Worm (Caenorhabditis elegans) whole organism, young adult: ENCODE data around the gene bas-1.

Source experiments
- B0261.1 ChIP-seq: sonication (generic microtip); optimal IDR thresholded peaks from 2 replicates; lab custom pipeline; 2016; ENCODE audit warnings: mild to moderate bottlenecking, missing genetic modification characterization, moderate library complexity, missing compliant biosample characterization
- C06A6.2 ChIP-seq: fragments of 200-800 bp; sonication (Bioruptor generic); conservative IDR thresholded peaks from 2 replicates; pipeline ENCODE4 v1.3.6; 2022; ENCODE audit warnings: missing genetic modification characterization, missing compliant biosample characterization
- C17E4.6 ChIP-seq: fragments of 200-800 bp; sonication (Bioruptor generic); IDR thresholded peaks from 2 replicates; pipeline ENCODE4 v1.3.6; 2022; ENCODE audit warnings: missing genetic modification reagents, missing genetic modification characterization, missing compliant biosample characterization
- F37B4.10 ChIP-seq: fragments of 200-800 bp; sonication (Bioruptor generic); IDR thresholded peaks from 2 replicates; pipeline ENCODE4 v1.3.6; 2022; ENCODE audit warnings: missing genetic modification characterization, missing compliant biosample characterization
- F39B2.1 ChIP-seq: fragments of 200-800 bp; sonication (Bioruptor generic); IDR thresholded peaks from 2 replicates; pipeline ENCODE4 v1.3.6; 2022; ENCODE audit warnings: missing genetic modification reagents, missing genetic modification characterization, missing compliant biosample characterization
- F57C9.4 ChIP-seq: sonication (generic microtip); optimal IDR thresholded peaks from 2 replicates; lab custom pipeline; 2017; ENCODE audit warnings: mild to moderate bottlenecking, missing genetic modification characterization, missing compliant biosample characterization
- T07F8.4 ChIP-seq: sonication (generic microtip); optimal IDR thresholded peaks from 2 replicates; lab custom pipeline; 2016; ENCODE audit warnings: mild to moderate bottlenecking, missing genetic modification characterization, moderate library complexity, missing compliant biosample characterization
- T26A5.8 ChIP-seq: sonication (generic microtip); optimal IDR thresholded peaks from 2 replicates; lab custom pipeline; 2016; ENCODE audit warnings: missing genetic modification characterization, missing compliant biosample characterization
- Y53F4B.3 ChIP-seq: fragments of 200-800 bp; sonication (Bioruptor generic); IDR thresholded peaks from 2 replicates; pipeline ENCODE4 v1.3.6; 2022; ENCODE audit warnings: missing genetic modification reagents, missing genetic modification characterization, missing compliant biosample characterization
- Y56A3A.18 ChIP-seq: fragments of 200-800 bp; sonication (Bioruptor generic); IDR thresholded peaks from 2 replicates; pipeline ENCODE4 v1.3.6; 2022; ENCODE audit warnings: missing genetic modification reagents, missing genetic modification characterization, missing compliant biosample characterization
- ZK185.1 ChIP-seq: sonication (generic microtip); optimal IDR thresholded peaks from 2 replicates; lab custom pipeline; 2016; ENCODE audit warnings: mild to moderate bottlenecking, missing genetic modification characterization, missing compliant biosample characterization; ENCODE audit not compliant: poor library complexity, severe bottlenecking
- akir-1 ChIP-seq: fragments of 200-800 bp; sonication (Bioruptor generic); optimal IDR thresholded peaks from 2 replicates; lab custom pipeline; 2018; ENCODE audit warnings: mild to moderate bottlenecking, missing genetic modification characterization, moderate library complexity, missing compliant biosample characterization
- aptf-2 ChIP-seq: fragments of 200-800 bp; sonication (Bioruptor generic); conservative IDR thresholded peaks from 2 replicates; pipeline ENCODE4 v1.3.6; 2022; ENCODE audit warnings: missing genetic modification reagents, missing genetic modification characterization, missing compliant biosample characterization
- attf-6 ChIP-seq: fragments of 200-800 bp; sonication (Bioruptor generic); IDR thresholded peaks from 2 replicates; pipeline ENCODE4 v1.3.6; 2022; ENCODE audit warnings: missing genetic modification reagents, missing genetic modification characterization, missing compliant biosample characterization
- bed-1 ChIP-seq: fragments of 200-800 bp; sonication (Bioruptor generic); IDR thresholded peaks from 2 replicates; pipeline ENCODE4 v1.3.6; 2022; ENCODE audit warnings: missing genetic modification reagents, missing genetic modification characterization, missing compliant biosample characterization
- cebp-1 ChIP-seq, 2 experiments: fragments of 200-800 bp in 1 of 2; sonication (Bioruptor generic) in 1 of 2; sonication (generic microtip) in 1 of 2; IDR thresholded peaks in 1 of 2; optimal IDR thresholded peaks in 1 of 2; 2 replicates each; pipeline versions ENCODE4 v1.3.6 to Lab custom; 2017 to 2022; ENCODE audit warnings: missing compliant biosample characterization in 2 of 2, missing genetic modification characterization in 2 of 2, mild to moderate bottlenecking in 1 of 2, missing genetic modification reagents in 1 of 2, moderate library complexity in 1 of 2
- ceh-100 ChIP-seq: fragments of 200-800 bp; sonication (Bioruptor generic); IDR thresholded peaks from 2 replicates; pipeline ENCODE4 v1.3.6; 2022; ENCODE audit warnings: missing genetic modification reagents, missing genetic modification characterization, missing compliant biosample characterization
- ceh-91 ChIP-seq: fragments of 200-800 bp; sonication (Bioruptor generic); IDR thresholded peaks from 2 replicates; pipeline ENCODE4 v1.3.6; 2022; ENCODE audit warnings: missing genetic modification reagents, missing genetic modification characterization, missing compliant biosample characterization
- chd-7 ChIP-seq: sonication (generic microtip); optimal IDR thresholded peaks from 2 replicates; lab custom pipeline; 2016; ENCODE audit warnings: mild to moderate bottlenecking, missing genetic modification characterization, moderate library complexity, missing compliant biosample characterization
- dox-1 ChIP-seq: fragments of 200-800 bp; sonication (Bioruptor generic); IDR thresholded peaks from 2 replicates; pipeline ENCODE4 v1.3.6; 2022; ENCODE audit warnings: missing genetic modification reagents, missing genetic modification characterization, missing compliant biosample characterization
- egl-44 ChIP-seq: fragments of 200-800 bp; sonication (Bioruptor generic); IDR thresholded peaks from 2 replicates; pipeline ENCODE4 v1.3.6; 2022; ENCODE audit warnings: missing genetic modification reagents, missing genetic modification characterization, missing compliant biosample characterization
- ekl-4 ChIP-seq: fragments of 200-800 bp; sonication (Bioruptor generic); IDR thresholded peaks from 2 replicates; pipeline ENCODE4 v1.3.6; 2022; ENCODE audit warnings: missing genetic modification reagents, missing genetic modification characterization, missing compliant biosample characterization
- hrde-1 ChIP-seq: sonication (generic microtip); optimal IDR thresholded peaks from 2 replicates; lab custom pipeline; 2016; ENCODE audit warnings: missing genetic modification characterization, mild to moderate bottlenecking, missing compliant biosample characterization, moderate library complexity, missing genotype, missing genetic modification reagents, borderline replicate concordance
- hsf-1 ChIP-seq: fragments of 200-800 bp; sonication (Bioruptor generic); IDR thresholded peaks from 2 replicates; pipeline ENCODE4 v1.3.6; 2022; ENCODE audit warnings: missing genetic modification reagents, missing genetic modification characterization, missing compliant biosample characterization
- let-607 ChIP-seq, 2 experiments: fragments of 200-800 bp in 1 of 2; sonication (Bioruptor generic) in 1 of 2; sonication (generic microtip) in 1 of 2; optimal IDR thresholded peaks; 2 replicates each; lab custom pipeline; 2016 to 2018; ENCODE audit warnings: mild to moderate bottlenecking in 2 of 2, missing compliant biosample characterization in 2 of 2, missing genetic modification characterization in 2 of 2, moderate library complexity in 2 of 2, missing genotype in 1 of 2
- lin-40 ChIP-seq: sonication (generic microtip); optimal IDR thresholded peaks from 2 replicates; lab custom pipeline; 2016; ENCODE audit warnings: missing genetic modification characterization, mild to moderate bottlenecking, missing compliant biosample characterization, missing genotype, missing genetic modification reagents
- madf-10 ChIP-seq: sonication (generic microtip); optimal IDR thresholded peaks from 2 replicates; lab custom pipeline; 2016; ENCODE audit warnings: mild to moderate bottlenecking, missing genetic modification characterization, missing compliant biosample characterization
- mcd-1 ChIP-seq: fragments of 200-800 bp; sonication (Bioruptor generic); IDR thresholded peaks from 2 replicates; pipeline ENCODE4 v1.3.6; 2022; ENCODE audit warnings: missing genetic modification reagents, missing genetic modification characterization, missing compliant biosample characterization
- mes-4 ChIP-seq: sonication (generic microtip); optimal IDR thresholded peaks from 2 replicates; lab custom pipeline; 2016; ENCODE audit warnings: missing genotype, missing genetic modification characterization, missing compliant biosample characterization
- nfya-2 ChIP-seq: fragments of 200-800 bp; sonication (Bioruptor generic); IDR thresholded peaks from 2 replicates; pipeline ENCODE4 v1.3.6; 2022; ENCODE audit warnings: missing genetic modification reagents, missing genetic modification characterization, missing compliant biosample characterization
- nhr-120 ChIP-seq: fragments of 200-800 bp; sonication (Bioruptor generic); IDR thresholded peaks from 2 replicates; pipeline ENCODE4 v1.3.6; 2022; ENCODE audit warnings: missing genetic modification characterization, missing compliant biosample characterization
- nhr-27 ChIP-seq: fragments of 200-800 bp; sonication (Bioruptor generic); optimal IDR thresholded peaks from 2 replicates; lab custom pipeline; 2018; ENCODE audit warnings: mild to moderate bottlenecking, missing genetic modification characterization, moderate library complexity, missing compliant biosample characterization
- nhr-80 ChIP-seq: sonication (generic microtip); optimal IDR thresholded peaks from 2 replicates; lab custom pipeline; 2016; ENCODE audit warnings: missing genetic modification characterization, missing compliant biosample characterization
- rcor-1 ChIP-seq: fragments of 200-800 bp; sonication (Bioruptor generic); IDR thresholded peaks from 2 replicates; pipeline ENCODE4 v1.3.6; 2022; ENCODE audit warnings: missing genetic modification reagents, missing genetic modification characterization, missing compliant biosample characterization
- repo-1 ChIP-seq: sonication (generic microtip); optimal IDR thresholded peaks from 2 replicates; lab custom pipeline; 2017; ENCODE audit warnings: mild to moderate bottlenecking, missing genetic modification characterization, missing compliant biosample characterization
- sdz-38 ChIP-seq: sonication (generic microtip); optimal IDR thresholded peaks from 2 replicates; lab custom pipeline; 2016; ENCODE audit warnings: missing genotype, missing genetic modification characterization, missing compliant biosample characterization
- snpc-1.3 ChIP-seq: sonication (generic microtip); optimal IDR thresholded peaks from 2 replicates; lab custom pipeline; 2017; ENCODE audit warnings: missing genetic modification characterization, mild to moderate bottlenecking, missing compliant biosample characterization, antibody characterized with exemption, moderate library complexity, missing genotype, missing genetic modification reagents; ENCODE audit not compliant: insufficient read depth
- tbx-9 ChIP-seq: sonication (generic microtip); optimal IDR thresholded peaks from 2 replicates; lab custom pipeline; 2016; ENCODE audit warnings: borderline replicate concordance, missing genetic modification characterization, inconsistent platforms, missing compliant biosample characterization
- tlf-1 ChIP-seq: fragments of 200-800 bp; sonication (Bioruptor generic); optimal IDR thresholded peaks from 2 replicates; lab custom pipeline; 2018; ENCODE audit warnings: mild to moderate bottlenecking, missing genetic modification characterization, missing compliant biosample characterization
- unc-130 ChIP-seq: sonication (generic microtip); optimal IDR thresholded peaks from 2 replicates; lab custom pipeline; 2016; ENCODE audit warnings: missing genetic modification reagents, missing genetic modification characterization, missing compliant biosample characterization
- xnd-1 ChIP-seq: sonication (generic microtip); optimal IDR thresholded peaks from 2 replicates; lab custom pipeline; 2016; ENCODE audit warnings: missing genotype, missing genetic modification reagents, missing genetic modification characterization, missing compliant biosample characterization
- zfh-2 ChIP-seq: fragments of 200-800 bp; sonication (Bioruptor generic); conservative IDR thresholded peaks from 2 replicates; pipeline ENCODE4 v1.3.6; 2022; ENCODE audit warnings: missing genetic modification reagents, missing genetic modification characterization, missing compliant biosample characterization
- ztf-18 ChIP-seq: sonication (generic microtip); optimal IDR thresholded peaks from 2 replicates; lab custom pipeline; 2016; ENCODE audit warnings: missing genotype, mild to moderate bottlenecking, missing genetic modification characterization, missing compliant biosample characterization
- ztf-25 ChIP-seq: fragments of 200-800 bp; sonication (Bioruptor generic); IDR thresholded peaks from 2 replicates; pipeline ENCODE4 v1.3.6; 2022; ENCODE audit warnings: missing genetic modification reagents, missing genetic modification characterization, missing compliant biosample characterization
- ztf-28 ChIP-seq: fragments of 200-800 bp; sonication (Bioruptor generic); IDR thresholded peaks from 2 replicates; pipeline ENCODE4 v1.3.6; 2022; ENCODE audit warnings: missing genetic modification reagents, missing genetic modification characterization, missing compliant biosample characterization

The bas-1 gene

DNA sequence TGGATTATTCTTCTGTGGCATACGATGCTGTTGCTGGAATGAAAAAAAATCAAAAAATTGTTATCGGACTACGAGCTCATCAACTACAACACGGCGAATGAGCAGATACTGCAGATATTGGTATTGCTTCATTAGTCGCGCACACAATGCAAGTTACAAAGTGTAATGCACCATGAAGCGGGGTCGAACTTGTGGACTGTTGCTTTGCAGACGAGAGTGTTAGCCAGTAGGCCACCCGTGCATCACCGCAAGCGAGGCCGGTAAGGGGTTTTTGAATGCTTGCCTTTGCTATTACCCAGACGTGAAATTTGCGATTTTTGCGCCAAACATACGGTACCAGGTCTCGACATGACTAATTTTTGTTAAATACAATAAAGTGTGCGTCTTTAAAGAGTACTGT, 10.1 kb upstream of the bas-1 start (continued):
- TF ChIP-seq chd-7 (tag; lab: Kevin White, UChicago), result peak; percentile 95
- TF ChIP-seq, all 124 proteins: peak for 100

DNA sequence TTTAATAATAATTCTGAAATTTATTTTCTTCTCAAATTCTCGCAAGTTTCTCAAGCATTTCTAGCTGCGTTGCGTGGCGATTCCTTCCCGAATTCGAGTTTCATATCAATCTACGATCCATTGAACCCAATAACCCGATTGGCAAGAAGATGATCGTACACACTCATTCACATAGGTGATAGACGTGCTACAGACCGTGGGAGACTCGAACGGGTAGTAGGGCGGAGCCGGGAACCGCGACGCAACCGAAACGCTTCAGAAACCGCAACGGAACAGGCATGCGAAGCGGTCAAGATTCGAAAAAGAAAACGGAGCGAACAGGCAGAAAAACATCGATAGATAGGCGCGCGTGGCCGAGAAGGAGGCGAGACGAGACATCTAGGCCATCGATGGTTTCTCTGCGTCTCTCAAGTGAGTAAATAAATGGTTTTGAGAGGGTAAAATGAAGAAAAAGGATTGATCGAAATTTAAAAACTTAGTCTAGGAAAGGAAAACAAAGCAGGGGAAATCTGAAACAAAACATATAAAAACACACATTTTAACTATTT, 8.6 kb upstream of the bas-1 start, which contains the start of gene madf-11:
madf-11 (minus strand) TSS at position 51 of the 548 bp plus-strand sequence.
- TF ChIP-seq cebp-1 (GFP tag; IDR thresholded peaks at IDR 0.05; lab: Robert Waterston, UW), result no peak
- TF ChIP-seq cebp-1 (tag; optimal IDR thresholded peaks at IDR 0.05; lab: Kevin White, UChicago), result peak; percentile 58
- no peak for TF ChIP-seq nhr-27 (tag; lab: Kevin White, UChicago)
- no peak for TF ChIP-seq xnd-1 (tag; lab: Kevin White, UChicago)
- TF ChIP-seq C06A6.2 (GFP tag; lab: Robert Waterston, UW), result no peak
- no peak for TF ChIP-seq T07F8.4 (tag; lab: Kevin White, UChicago)
- no peak for TF ChIP-seq Y53F4B.3
- TF ChIP-seq mes-4 (tag; lab: Kevin White, UChicago), result no peak
- TF ChIP-seq aptf-2, result peak; percentile 45; the same call in 1 of the 2 replicates
- no peak; the same call in 1 of the 2 replicates for TF ChIP-seq ztf-25
- TF ChIP-seq ZK185.1 (tag; lab: Kevin White, UChicago), result peak; percentile 28
- no peak for TF ChIP-seq egl-44 (GFP tag; lab: Robert Waterston, UW)
- TF ChIP-seq chd-7 (tag; lab: Kevin White, UChicago), result no peak
- no peak for TF ChIP-seq repo-1 (tag; lab: Kevin White, UChicago)
- TF ChIP-seq B0261.1 (tag; lab: Kevin White, UChicago), result no peak
- no peak for TF ChIP-seq akir-1 (GFP tag; lab: Kevin White, UChicago)
- TF ChIP-seq zfh-2 (GFP tag; lab: Robert Waterston, UW), result peak; percentile 90
- TF ChIP-seq tlf-1 (GFP tag; lab: Kevin White, UChicago), result no peak
- no peak for TF ChIP-seq hsf-1 (GFP tag; lab: Robert Waterston, UW)
- TF ChIP-seq tbx-9 (tag; lab: Kevin White, UChicago), result no peak
- no peak for TF ChIP-seq ztf-28
- TF ChIP-seq hrde-1 (tag; lab: Kevin White, UChicago), result no peak
- no peak for TF ChIP-seq nfya-2 (GFP tag; lab: Robert Waterston, UW)
- TF ChIP-seq unc-130, result no peak
- peak; percentile 19; the same call in 1 of the 2 replicates for TF ChIP-seq ceh-100 (GFP tag; lab: Robert Waterston, UW)
- TF ChIP-seq madf-10 (tag; lab: Kevin White, UChicago), result peak; percentile 7
- no peak for TF ChIP-seq bed-1 (GFP tag; lab: Robert Waterston, UW)
- no peak for TF ChIP-seq F57C9.4 (tag; lab: Kevin White, UChicago)
- TF ChIP-seq dox-1, result peak; percentile 33; the same call in 1 of the 2 replicates
- no peak for TF ChIP-seq F37B4.10 (GFP tag; lab: Robert Waterston, UW)
- TF ChIP-seq ekl-4 (GFP tag; lab: Robert Waterston, UW), result peak; percentile 10; the same call in 1 of the 2 replicates
- no peak for TF ChIP-seq nhr-120 (GFP tag; lab: Robert Waterston, UW)
- TF ChIP-seq nhr-80 (tag; lab: Kevin White, UChicago), result peak; percentile 53
- TF ChIP-seq sdz-38 (tag; lab: Kevin White, UChicago), result no peak
- no peak for TF ChIP-seq attf-6 (GFP tag; lab: Robert Waterston, UW)
- no peak for TF ChIP-seq T26A5.8
- peak; percentile 34; the same call in 1 of the 2 replicates for TF ChIP-seq rcor-1 (GFP tag; lab: Robert Waterston, UW)
- no peak for TF ChIP-seq let-607 (tag; optimal IDR thresholded peaks at IDR 0.05; lab: Kevin White, UChicago)
- TF ChIP-seq Y56A3A.18, result no peak
- no peak for TF ChIP-seq ceh-91 (GFP tag; lab: Robert Waterston, UW)
- TF ChIP-seq ztf-18 (tag; lab: Kevin White, UChicago), result peak; percentile 9
- no peak for TF ChIP-seq C17E4.6
- no peak for TF ChIP-seq snpc-1.3 (tag; lab: Kevin White, UChicago)
- no peak for TF ChIP-seq F39B2.1 (GFP tag; lab: Robert Waterston, UW)
- TF ChIP-seq lin-40 (tag; lab: Kevin White, UChicago), result peak; percentile 39
- peak; percentile 66 for TF ChIP-seq mcd-1
